Fruit fly (Drosophila melanogaster) whole organism, wandering third instar larva: Measurements from ENCODE around the gene CG12078.

Source experiments
- CG9705 ChIP-seq: fragments of 200-800 bp; sonication (Bioruptor generic); optimal IDR thresholded peaks from 2 replicates; lab custom pipeline; 2018; ENCODE audit warnings: missing biosample characterization, mild to moderate bottlenecking, missing genetic modification characterization
- OdsH ChIP-seq: fragments of 200-800 bp; sonication (Bioruptor generic); optimal IDR thresholded peaks from 2 replicates; lab custom pipeline; 2016; ENCODE audit warnings: missing biosample characterization, mild to moderate bottlenecking, missing genetic modification characterization
- Sp1 ChIP-seq: fragments of 200-800 bp; sonication (Bioruptor generic); optimal IDR thresholded peaks from 3 replicates; lab custom pipeline; 2019; ENCODE audit warnings: missing biosample characterization, mild to moderate bottlenecking, missing genetic modification characterization, moderate library complexity
- br ChIP-seq: fragments of 200-800 bp; sonication (Bioruptor generic); optimal IDR thresholded peaks from 2 replicates; lab custom pipeline; 2016; ENCODE audit warnings: missing biosample characterization, missing genetic modification characterization
- foxo ChIP-seq, 2 experiments: fragments of 200-800 bp; sonication (Bioruptor generic); optimal IDR thresholded peaks; 2 replicates in 1 of 2; 3 replicates in 1 of 2; lab custom pipeline; 2016 to 2017; ENCODE audit warnings: missing biosample characterization in 2 of 2, missing genetic modification characterization in 2 of 2
- h ChIP-seq: fragments of 200-800 bp; sonication (Bioruptor generic); optimal IDR thresholded peaks from 3 replicates; lab custom pipeline; 2016; ENCODE audit warnings: missing biosample characterization, mild to moderate bottlenecking, missing genetic modification characterization
- psq ChIP-seq: fragments of 200-800 bp; sonication (Bioruptor generic); optimal IDR thresholded peaks from 3 replicates; lab custom pipeline; 2017; ENCODE audit warnings: missing biosample characterization, mild to moderate bottlenecking, missing genetic modification characterization, moderate library complexity

dm6 chr3L:3226458-3226783 lies 17.7 kb downstream of the CG12078 start:
- TF ChIP-seq Sp1 (no peak), OdsH (GFP tag; lab: Kevin White, UChicago) (no peak), h (GFP tag; lab: Kevin White, UChicago) (no peak), CG9705 (GFP tag; lab: Kevin White, UChicago) (no peak), foxo (GFP tag; optimal IDR thresholded peaks at IDR 0.05; lab: Kevin White, UChicago) (no peak), br (GFP tag; lab: Kevin White, UChicago) (no peak), psq (GFP tag; lab: Kevin White, UChicago) (no peak)
